Comparison of ENCODE assay signal across 3 worm cellular contexts in the genomic region with DNA sequence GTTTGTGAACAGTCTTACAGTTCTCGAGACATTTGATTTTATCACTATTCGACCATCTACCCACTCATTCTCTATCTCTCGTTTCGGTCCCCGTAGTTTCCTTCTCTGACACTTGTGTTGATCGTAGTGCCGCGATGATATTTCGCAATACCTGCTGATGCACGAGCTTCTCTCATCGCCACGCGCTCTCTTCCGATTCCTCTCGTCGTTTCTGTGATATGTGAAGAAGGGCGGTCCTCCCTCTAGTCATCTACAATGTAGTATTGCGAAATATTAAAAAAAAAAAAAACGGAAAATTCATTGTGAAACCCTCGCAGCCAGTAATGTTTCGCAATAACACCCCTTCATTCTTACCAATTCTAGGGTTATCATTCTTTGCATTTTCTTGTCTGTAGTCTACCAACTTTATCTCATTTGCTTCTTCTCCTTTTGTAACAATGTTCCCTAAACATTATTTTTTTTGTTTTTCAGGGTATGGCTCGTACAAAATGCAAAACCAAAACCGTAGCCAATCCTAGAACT.
TF ChIP-seq lines count a peak whose summit lies in the region.

A gene (plus strand): TSS at position 472 of the 522 bp plus-strand sequence.

TF ChIP-seq in whole organism, L1 larva, 84 proteins besides CTCF, POLR2A, EP300 and RAD21 (continued from another document):
- TF ChIP-seq pqm-1 (tag; optimal IDR thresholded peaks at IDR 0.05; lab: Kevin White, UChicago) (peak; percentile 30), F16B12.6 (tag; optimal IDR thresholded peaks at IDR 0.05; lab: Kevin White, UChicago) (peak; percentile 22), ceh-88 (GFP tag; IDR thresholded peaks at IDR 0.05; lab: Robert Waterston, UW) (no peak; the same call in 1 of the 2 replicates), snpc-4 (tag; optimal IDR thresholded peaks at IDR 0.05; lab: Kevin White, UChicago) (peak; percentile 85), unc-98 (GFP tag; IDR thresholded peaks at IDR 0.05; lab: Robert Waterston, UW) (peak; percentile 45; the same call in 1 of the 2 replicates), swsn-7 (tag; optimal IDR thresholded peaks at IDR 0.05; lab: Kevin White, UChicago) (peak; percentile 93), blmp-1 (tag; optimal IDR thresholded peaks at IDR 0.05; lab: Kevin White, UChicago) (peak; percentile 43), sptf-1 (tag; optimal IDR thresholded peaks at IDR 0.05; lab: Kevin White, UChicago) (no peak), lin-13 (GFP tag; optimal IDR thresholded peaks at IDR 0.05; lab: Kevin White, UChicago) (peak; percentile 86), fkh-4 (tag; optimal IDR thresholded peaks at IDR 0.05; lab: Kevin White, UChicago; ENCODE audit: borderline replicate concordance) (no peak), Y116A8C.19 (tag; optimal IDR thresholded peaks at IDR 0.05; lab: Kevin White, UChicago; ENCODE audit: borderline replicate concordance) (no peak), C34B4.2 (tag; optimal IDR thresholded peaks at IDR 0.05; lab: Kevin White, UChicago) (no peak), nhr-71 (tag; optimal IDR thresholded peaks at IDR 0.05; lab: Kevin White, UChicago) (peak; percentile 97), ceh-8 (GFP tag; optimal IDR thresholded peaks at IDR 0.05; lab: Kevin White, UChicago) (peak; percentile 69), fos-1 (tag; optimal IDR thresholded peaks at IDR 0.05; lab: Kevin White, UChicago) (peak; percentile 88), ets-5 (GFP tag; IDR thresholded peaks at IDR 0.05; lab: Robert Waterston, UW) (no peak), xbp-1 (tag; optimal IDR thresholded peaks at IDR 0.05; lab: Kevin White, UChicago) (peak; percentile 83), tlp-1 (tag; optimal IDR thresholded peaks at IDR 0.05; lab: Kevin White, UChicago) (no peak), ces-1 (GFP tag; optimal IDR thresholded peaks at IDR 0.05; lab: Kevin White, UChicago) (no peak), lin-39 (tag; optimal IDR thresholded peaks at IDR 0.05; lab: Kevin White, UChicago) (peak; percentile 19), nhr-11 (tag; optimal IDR thresholded peaks at IDR 0.05; lab: Kevin White, UChicago) (peak; percentile 92), nhr-90 (tag; optimal IDR thresholded peaks at IDR 0.05; lab: Kevin White, UChicago; ENCODE audit: poor library complexity) (peak; percentile 92), nhr-237 (tag; optimal IDR thresholded peaks at IDR 0.05; lab: Kevin White, UChicago) (peak; percentile 95), ama-1 (optimal IDR thresholded peaks at IDR 0.05; lab: Kevin White, UChicago) (no peak), hlh-17 (GFP tag; optimal IDR thresholded peaks at IDR 0.05; lab: Kevin White, UChicago; ENCODE audit: borderline replicate concordance) (no peak), vab-15 (tag; optimal IDR thresholded peaks at IDR 0.05; lab: Kevin White, UChicago) (no peak), aly-2 (tag; optimal IDR thresholded peaks at IDR 0.05; lab: Kevin White, UChicago) (peak; percentile 78), isw-1 (GFP tag; IDR thresholded peaks at IDR 0.05; lab: Robert Waterston, UW) (peak; percentile 77), egl-27 (tag; optimal IDR thresholded peaks at IDR 0.05; lab: Kevin White, UChicago) (peak; percentile 82 to 85), efl-1 (optimal IDR thresholded peaks at IDR 0.05; lab: Kevin White, UChicago) (peak; percentile 60 to 82), efl-1 (GFP tag; optimal IDR thresholded peaks at IDR 0.05 in 1 of 2; lab: Kevin White, UChicago) (peak; percentile 54 to 94), ceh-63 (GFP tag; optimal IDR thresholded peaks at IDR 0.05; lab: Kevin White, UChicago) (no peak), mab-9 (GFP tag; IDR thresholded peaks at IDR 0.05; lab: Robert Waterston, UW) (peak; percentile 52; the same call in 1 of the 2 replicates), tbx-2 (tag; optimal IDR thresholded peaks at IDR 0.05; lab: Kevin White, UChicago) (peak; percentile 83), dpl-1 (GFP tag; optimal IDR thresholded peaks at IDR 0.05; lab: Kevin White, UChicago) (peak; percentile 37 to 52 (median 39)), unc-30 (tag; optimal IDR thresholded peaks at IDR 0.05; lab: Kevin White, UChicago) (peak; percentile 4)

TF ChIP-seq in whole organism, L4 larva, 104 proteins besides CTCF, POLR2A, EP300 and RAD21 (continued from another document and continues in another):
- TF ChIP-seq hlh-11 (tag; optimal IDR thresholded peaks at IDR 0.05; lab: Kevin White, UChicago), result peak; percentile 98
- TF ChIP-seq daf-12 (tag; optimal IDR thresholded peaks at IDR 0.05; lab: Kevin White, UChicago), result no peak
- TF ChIP-seq lin-15B (tag; optimal IDR thresholded peaks at IDR 0.05; lab: Kevin White, UChicago), result peak; percentile 44
- peak; percentile 71 for TF ChIP-seq hmg-1.1 (GFP tag; IDR thresholded peaks at IDR 0.05; lab: Robert Waterston, UW)
- peak; percentile 82 for TF ChIP-seq zfp-3 (GFP tag; conservative IDR thresholded peaks at IDR 0.05; lab: Robert Waterston, UW)
- TF ChIP-seq lin-1 (GFP tag; IDR thresholded peaks at IDR 0.05; lab: Robert Waterston, UW), result peak; percentile 88
- no peak for TF ChIP-seq ama-1 (optimal IDR thresholded peaks at IDR 0.05; lab: Kevin White, UChicago)
- TF ChIP-seq dpl-1 (GFP tag; optimal IDR thresholded peaks at IDR 0.05; lab: Kevin White, UChicago), result peak; percentile 64
- peak; percentile 74 for TF ChIP-seq lin-38 (GFP tag; IDR thresholded peaks at IDR 0.05; lab: Robert Waterston, UW)
- no peak for TF ChIP-seq ceh-44 (GFP tag; IDR thresholded peaks at IDR 0.05; lab: Robert Waterston, UW)
- TF ChIP-seq Y75B8A.6 (GFP tag; IDR thresholded peaks at IDR 0.05; lab: Robert Waterston, UW), result 0 out of 2 replicates have a peak, but pooled peaks have one; percentile 16
- TF ChIP-seq tag-97 (GFP tag; IDR thresholded peaks at IDR 0.05; lab: Robert Waterston, UW), result no peak
- TF ChIP-seq ctbp-1 (GFP tag; IDR thresholded peaks at IDR 0.05; lab: Robert Waterston, UW), result peak; percentile 86
- TF ChIP-seq nhr-42 (GFP tag; IDR thresholded peaks at IDR 0.05; lab: Robert Waterston, UW), result peak; percentile 76; the same call in 1 of the 2 replicates
- TF ChIP-seq mxl-2 (GFP tag; conservative IDR thresholded peaks at IDR 0.05; lab: Robert Waterston, UW), result 0 out of 2 replicates have a peak, but pooled peaks have one; percentile 48
- TF ChIP-seq spr-1 (tag; optimal IDR thresholded peaks at IDR 0.05; lab: Kevin White, UChicago), result peak; percentile 83
- TF ChIP-seq saeg-2 (GFP tag; IDR thresholded peaks at IDR 0.05; lab: Robert Waterston, UW), result peak; percentile 81
- TF ChIP-seq duxl-1 (tag; optimal IDR thresholded peaks at IDR 0.05; lab: Kevin White, UChicago; ENCODE audit: poor library complexity), result no peak
- TF ChIP-seq lir-3 (tag; optimal IDR thresholded peaks at IDR 0.05; lab: Kevin White, UChicago), result no peak
- peak; percentile 73; the same call in 1 of the 2 replicates for TF ChIP-seq php-3 (GFP tag; IDR thresholded peaks at IDR 0.05; lab: Robert Waterston, UW)
- TF ChIP-seq hlh-30 (tag; optimal IDR thresholded peaks at IDR 0.05; lab: Kevin White, UChicago; ENCODE audit: insufficient read depth), result peak; percentile 99
- TF ChIP-seq nhr-111 (GFP tag; optimal IDR thresholded peaks at IDR 0.05; lab: Kevin White, UChicago), result no peak
- no peak for TF ChIP-seq F26F4.8 (GFP tag; conservative IDR thresholded peaks at IDR 0.05; lab: Robert Waterston, UW)
- TF ChIP-seq tra-1 (GFP tag; IDR thresholded peaks at IDR 0.05; lab: Robert Waterston, UW), result peak; percentile 97
- no peak for TF ChIP-seq daf-8 (GFP tag; IDR thresholded peaks at IDR 0.05; lab: Robert Waterston, UW)
- TF ChIP-seq nhr-77 (tag; optimal IDR thresholded peaks at IDR 0.05; lab: Kevin White, UChicago), result peak; percentile 99
- TF ChIP-seq jun-1 (tag; optimal IDR thresholded peaks at IDR 0.05; lab: Kevin White, UChicago), result peak; percentile 86
- peak; percentile 88 for TF ChIP-seq F37D6.2 (tag; optimal IDR thresholded peaks at IDR 0.05; lab: Kevin White, UChicago)
- TF ChIP-seq rbr-2 (tag; optimal IDR thresholded peaks at IDR 0.05; lab: Kevin White, UChicago), result peak; percentile 88
- peak; percentile 99 for TF ChIP-seq dmd-6 (GFP tag; IDR thresholded peaks at IDR 0.05; lab: Robert Waterston, UW)
- peak; percentile 88 for TF ChIP-seq mes-2 (tag; optimal IDR thresholded peaks at IDR 0.05; lab: Kevin White, UChicago; ENCODE audit: poor library complexity, severe bottlenecking)
- TF ChIP-seq nhr-10 (tag; optimal IDR thresholded peaks at IDR 0.05; lab: Kevin White, UChicago), result peak; percentile 94
- no peak for TF ChIP-seq ceh-62 (tag; optimal IDR thresholded peaks at IDR 0.05; lab: Kevin White, UChicago)
- peak in 1 of 2 experiments; percentile 99 for TF ChIP-seq unc-62 (GFP tag; optimal IDR thresholded peaks at IDR 0.05 in 1 of 2; lab: Kevin White, UChicago)
- TF ChIP-seq unc-62 (tag; optimal IDR thresholded peaks at IDR 0.05; lab: Kevin White, UChicago), result no peak
- no peak for TF ChIP-seq madf-5 (GFP tag; IDR thresholded peaks at IDR 0.05; lab: Robert Waterston, UW)
- TF ChIP-seq Y48G9A.11 (GFP tag; IDR thresholded peaks at IDR 0.05; lab: Robert Waterston, UW), result no peak
- TF ChIP-seq F44E2.7 (GFP tag; IDR thresholded peaks at IDR 0.05; lab: Robert Waterston, UW), result no peak
- no peak for TF ChIP-seq unc-39 (tag; optimal IDR thresholded peaks at IDR 0.05; lab: Kevin White, UChicago)
- TF ChIP-seq zip-11 (GFP tag; IDR thresholded peaks at IDR 0.05; lab: Robert Waterston, UW), result no peak
- no peak for TF ChIP-seq ZK546.5 (tag; optimal IDR thresholded peaks at IDR 0.05; lab: Kevin White, UChicago)
- TF ChIP-seq T26A8.4 (GFP tag; IDR thresholded peaks at IDR 0.05; lab: Robert Waterston, UW), result peak; percentile 85
- TF ChIP-seq nhr-41 (GFP tag; IDR thresholded peaks at IDR 0.05; lab: Robert Waterston, UW), result peak; percentile 95
- peak; percentile 86 for TF ChIP-seq madf-9 (GFP tag; conservative IDR thresholded peaks at IDR 0.05; lab: Robert Waterston, UW)
- TF ChIP-seq ceh-28 (tag; optimal IDR thresholded peaks at IDR 0.05; lab: Kevin White, UChicago), result peak; percentile 65
- no peak for TF ChIP-seq gei-8 (GFP tag; optimal IDR thresholded peaks at IDR 0.05; lab: Kevin White, UChicago)

TF ChIP-seq in whole organism, young adult, 124 proteins besides CTCF, POLR2A, EP300 and RAD21 (continued from another document):
- TF ChIP-seq ztf-28 (GFP tag; IDR thresholded peaks at IDR 0.05; lab: Robert Waterston, UW) (no peak), lin-26 (GFP tag; IDR thresholded peaks at IDR 0.05; lab: Robert Waterston, UW) (peak; percentile 83), attf-3 (GFP tag; conservative IDR thresholded peaks at IDR 0.05; lab: Robert Waterston, UW) (peak; percentile 31; the same call in 1 of the 2 replicates), ceh-27 (GFP tag; optimal IDR thresholded peaks at IDR 0.05; lab: Kevin White, UChicago) (peak; percentile 86), tbx-9 (tag; optimal IDR thresholded peaks at IDR 0.05; lab: Kevin White, UChicago; ENCODE audit: borderline replicate concordance) (no peak)
